Worm (Caenorhabditis elegans) whole organism, early embryonic: ENCODE data around the gene F23B2.10.

Source experiments
- B0310.2 ChIP-seq: sonication (generic microtip); optimal IDR thresholded peaks from 2 replicates; lab custom pipeline; 2016; ENCODE audit warnings: mild to moderate bottlenecking, missing genetic modification characterization, missing compliant biosample characterization
- F13C5.2 ChIP-seq: sonication (generic microtip); optimal IDR thresholded peaks from 2 replicates; lab custom pipeline; 2017; ENCODE audit warnings: mild to moderate bottlenecking, missing genetic modification characterization, inconsistent platforms, missing compliant biosample characterization
- aly-1 ChIP-seq: sonication (generic microtip); optimal IDR thresholded peaks from 2 replicates; lab custom pipeline; 2016; ENCODE audit warnings: missing genetic modification characterization, missing compliant biosample characterization
- ama-1 ChIP-seq: fragments of 150-350 bp; optimal IDR thresholded peaks from 2 replicates; lab custom pipeline; 2014
- ceh-13 ChIP-seq: fragments of 200-800 bp; sonication (Bioruptor generic); optimal IDR thresholded peaks from 2 replicates; lab custom pipeline; 2018; ENCODE audit warnings: mild to moderate bottlenecking, missing genetic modification characterization, missing compliant biosample characterization
- ceh-36 ChIP-seq: sonication (generic microtip); optimal IDR thresholded peaks from 2 replicates; lab custom pipeline; 2016; ENCODE audit warnings: missing genetic modification characterization, inconsistent platforms, missing compliant biosample characterization
- ets-7 ChIP-seq: sonication (generic microtip); optimal IDR thresholded peaks from 2 replicates; lab custom pipeline; 2016; ENCODE audit warnings: missing genotype, missing genetic modification characterization, missing compliant biosample characterization
- flt-1 ChIP-seq: fragments of 200-800 bp; sonication (Bioruptor generic); IDR thresholded peaks from 2 replicates; pipeline ENCODE4 v1.3.6; 2022; ENCODE audit warnings: missing genetic modification characterization, missing compliant biosample characterization
- hmbx-1 ChIP-seq: sonication (generic microtip); optimal IDR thresholded peaks from 2 replicates; lab custom pipeline; 2016; ENCODE audit warnings: mild to moderate bottlenecking, missing genetic modification characterization, missing compliant biosample characterization
- hmg-4 ChIP-seq: fragments of 200-800 bp; sonication (Bioruptor generic); optimal IDR thresholded peaks from 2 replicates; lab custom pipeline; 2018; ENCODE audit warnings: mild to moderate bottlenecking, missing genetic modification characterization, missing compliant biosample characterization
- hnd-1 ChIP-seq: sonication (generic microtip); optimal IDR thresholded peaks from 2 replicates; lab custom pipeline; 2016; ENCODE audit warnings: missing genetic modification characterization, missing compliant biosample characterization
- pes-1 ChIP-seq: fragments of 200-800 bp; sonication (Bioruptor generic); IDR thresholded peaks from 2 replicates; pipeline ENCODE4 v1.3.6; 2022; ENCODE audit warnings: missing genetic modification reagents, missing genetic modification characterization, missing compliant biosample characterization
- scrt-1 ChIP-seq: fragments of 200-800 bp; sonication (Bioruptor generic); IDR thresholded peaks from 2 replicates; pipeline ENCODE4 v1.3.6; 2022; ENCODE audit warnings: missing genetic modification characterization, missing compliant biosample characterization
- sea-1 ChIP-seq: fragments of 200-800 bp; sonication (Bioruptor generic); conservative IDR thresholded peaks from 2 replicates; pipeline ENCODE4 v1.3.6; 2022; ENCODE audit warnings: missing genetic modification characterization, missing compliant biosample characterization
- tbx-11 ChIP-seq: fragments of 200-800 bp; sonication (Bioruptor generic); IDR thresholded peaks from 2 replicates; pipeline ENCODE4 v1.3.6; 2022; ENCODE audit warnings: missing genetic modification characterization, missing compliant biosample characterization
- tbx-37 ChIP-seq: fragments of 200-800 bp; sonication (Bioruptor generic); conservative IDR thresholded peaks from 2 replicates; pipeline ENCODE4 v1.3.6; 2022; ENCODE audit warnings: missing genetic modification reagents, missing genetic modification characterization, missing compliant biosample characterization
- tra-4 ChIP-seq: sonication (generic microtip); optimal IDR thresholded peaks from 2 replicates; lab custom pipeline; 2017; ENCODE audit warnings: missing genetic modification characterization, missing compliant biosample characterization

F23B2.10 gene

ce11 chrIV:9121545-9121944 is 32.6 kb downstream of the F23B2.10 start:
- TF ChIP-seq ceh-13 (no peak), tra-4 (tag; lab: Kevin White, UChicago) (no peak), tbx-37 (GFP tag; lab: Robert Waterston, UW) (no peak), ama-1 (lab: Kevin White, UChicago) (no peak), hnd-1 (no peak), hmg-4 (no peak), ets-7 (no peak), tbx-11 (GFP tag; lab: Robert Waterston, UW) (no peak), F13C5.2 (no peak), hmbx-1 (tag; lab: Kevin White, UChicago) (no peak), pes-1 (GFP tag; lab: Robert Waterston, UW) (no peak), B0310.2 (no peak), aly-1 (no peak), flt-1 (GFP tag; lab: Robert Waterston, UW) (no peak), scrt-1 (no peak), ceh-36 (tag; lab: Kevin White, UChicago) (no peak), sea-1 (GFP tag; lab: Robert Waterston, UW) (no peak)

DNA sequence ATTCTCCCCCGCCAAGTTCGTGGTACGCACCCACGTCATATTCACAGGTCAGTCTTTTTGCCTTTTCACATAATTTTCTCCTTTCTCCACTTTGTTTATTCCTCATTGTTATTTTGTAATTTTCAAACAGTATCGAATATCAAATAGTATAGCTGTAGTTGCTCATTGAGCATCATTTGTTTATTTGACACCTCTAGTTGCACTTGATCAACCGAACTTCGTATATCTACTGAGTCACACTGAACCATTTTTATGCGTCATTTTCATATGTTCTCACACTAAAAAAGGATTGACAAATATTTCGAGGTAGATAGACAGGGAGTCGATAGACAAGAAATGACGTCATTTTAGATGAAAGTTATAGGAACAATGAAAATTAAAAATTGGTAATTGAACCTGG is 33.9 kb downstream of the F23B2.10 start:
- TF ChIP-seq hnd-1 = no peak
- TF ChIP-seq ama-1 (lab: Kevin White, UChicago) = no peak
- TF ChIP-seq ceh-13 = no peak
- no peak for TF ChIP-seq B0310.2
- no peak for TF ChIP-seq sea-1 (GFP tag; lab: Robert Waterston, UW)

ce11 chrIV:9118792-9119191 is 35.4 kb downstream of the F23B2.10 start, which contains the start of gene nrfl-1:
Gene nrfl-1, plus strand, starts transcription at chrIV:9119092.
- no peak for TF ChIP-seq tra-4 (tag; lab: Kevin White, UChicago)
- no peak for TF ChIP-seq ceh-13
- no peak for TF ChIP-seq scrt-1
- TF ChIP-seq hmg-4 = no peak
- no peak for TF ChIP-seq sea-1 (GFP tag; lab: Robert Waterston, UW)
- TF ChIP-seq pes-1 (GFP tag; lab: Robert Waterston, UW) = no peak
- TF ChIP-seq ama-1 (lab: Kevin White, UChicago) = no peak

ce11 chrIV:9118348-9118747 is 35.8 kb downstream of the F23B2.10 start:
- no peak for TF ChIP-seq pes-1 (GFP tag; lab: Robert Waterston, UW)
- TF ChIP-seq B0310.2 = no peak
- TF ChIP-seq tbx-37 (GFP tag; lab: Robert Waterston, UW) = no peak
- no peak for TF ChIP-seq ama-1 (lab: Kevin White, UChicago)
- TF ChIP-seq F13C5.2 = no peak
- TF ChIP-seq hnd-1 = no peak
- no peak for TF ChIP-seq tra-4 (tag; lab: Kevin White, UChicago)

- TF ChIP-seq ets-7 (no peak), ceh-36 (tag; lab: Kevin White, UChicago) (no peak), hmbx-1 (tag; lab: Kevin White, UChicago) (no peak), tra-4 (tag; lab: Kevin White, UChicago) (no peak), sea-1 (GFP tag; lab: Robert Waterston, UW) (no peak), hmg-4 (no peak), F13C5.2 (no peak), pes-1 (GFP tag; lab: Robert Waterston, UW) (no peak), aly-1 (no peak), tbx-11 (GFP tag; lab: Robert Waterston, UW) (no peak), tbx-37 (GFP tag; lab: Robert Waterston, UW) (no peak)
Observed at ce11 chrIV:9117700-9118099, 36.5 kb downstream of the F23B2.10 start.

DNA sequence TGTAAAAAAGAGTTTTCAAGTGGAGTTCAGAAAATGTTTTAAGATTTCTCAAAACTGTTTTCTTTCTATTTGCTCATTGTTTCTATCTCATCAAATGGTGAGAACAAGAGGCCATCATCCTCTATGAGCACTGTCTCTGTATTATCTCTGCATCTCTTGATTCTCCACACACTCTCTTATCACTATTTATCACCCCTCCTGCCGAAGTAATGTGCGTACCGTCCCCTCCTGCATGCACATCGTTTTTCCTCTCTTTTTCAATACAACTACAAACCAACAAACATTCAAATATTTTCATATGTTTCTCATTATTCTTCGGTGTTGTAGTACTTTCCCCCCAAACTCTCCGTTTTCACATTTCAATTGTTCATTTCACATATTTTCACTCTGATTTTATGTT is 37.7 kb downstream of the F23B2.10 start:
- TF ChIP-seq ets-7 (no peak), ceh-13 (no peak), B0310.2 (no peak), pes-1 (GFP tag; lab: Robert Waterston, UW) (no peak), tbx-11 (GFP tag; lab: Robert Waterston, UW) (no peak), ceh-36 (tag; lab: Kevin White, UChicago) (no peak), scrt-1 (no peak), hnd-1 (no peak), ama-1 (lab: Kevin White, UChicago) (no peak), aly-1 (no peak)

- TF ChIP-seq sea-1 (GFP tag; lab: Robert Waterston, UW) (no peak), ama-1 (lab: Kevin White, UChicago) (no peak), pes-1 (GFP tag; lab: Robert Waterston, UW) (no peak), flt-1 (GFP tag; lab: Robert Waterston, UW) (no peak), ceh-13 (no peak), hmg-4 (no peak), tra-4 (tag; lab: Kevin White, UChicago) (no peak), tbx-37 (GFP tag; lab: Robert Waterston, UW) (no peak), F13C5.2 (no peak), hmbx-1 (tag; lab: Kevin White, UChicago) (no peak), B0310.2 (no peak), hnd-1 (no peak), ceh-36 (tag; lab: Kevin White, UChicago) (no peak), ets-7 (no peak), scrt-1 (no peak), tbx-11 (GFP tag; lab: Robert Waterston, UW) (no peak), aly-1 (no peak)
Observed at ce11 chrIV:9114078-9114477, 40.1 kb downstream of the F23B2.10 start.

DNA sequence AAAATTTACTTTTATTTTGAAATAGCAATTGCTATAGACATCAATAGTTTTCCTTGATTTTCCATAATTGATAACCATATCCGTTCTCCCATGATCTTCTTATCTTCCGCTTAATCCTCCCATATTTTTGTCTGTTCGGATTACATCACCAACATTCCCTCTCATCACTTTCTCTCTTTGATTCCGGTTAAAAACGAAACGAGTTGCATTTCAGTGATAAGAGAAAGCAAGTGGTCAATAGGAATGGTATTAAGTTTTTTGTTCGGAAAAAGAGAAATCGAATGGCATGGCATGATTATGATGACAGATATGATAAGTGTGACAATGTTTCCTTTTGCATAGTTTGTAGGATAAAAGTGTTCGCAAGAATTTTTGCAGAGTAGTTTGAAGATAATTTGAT is 42.1 kb downstream of the F23B2.10 start:
- TF ChIP-seq ama-1 (lab: Kevin White, UChicago) (no peak), tbx-11 (GFP tag; lab: Robert Waterston, UW) (no peak)

ce11 chrIV:9108631-9109030 is 45.5 kb downstream of the F23B2.10 start, which contains the start of gene aly-1:
Gene aly-1, plus strand, starts transcription at chrIV:9108931.
- TF ChIP-seq sea-1 (GFP tag; lab: Robert Waterston, UW) (no peak), F13C5.2 (no peak), tbx-11 (GFP tag; lab: Robert Waterston, UW) (no peak), ceh-36 (tag; lab: Kevin White, UChicago) (no peak), scrt-1 (no peak), aly-1 (no peak), flt-1 (GFP tag; lab: Robert Waterston, UW) (no peak), ama-1 (lab: Kevin White, UChicago) (no peak), hnd-1 (no peak), B0310.2 (no peak), ets-7 (no peak), hmbx-1 (tag; lab: Kevin White, UChicago) (no peak), tra-4 (tag; lab: Kevin White, UChicago) (no peak)
